Worm (Caenorhabditis elegans): ENCODE results near the gene slc-17.1.

DNA sequence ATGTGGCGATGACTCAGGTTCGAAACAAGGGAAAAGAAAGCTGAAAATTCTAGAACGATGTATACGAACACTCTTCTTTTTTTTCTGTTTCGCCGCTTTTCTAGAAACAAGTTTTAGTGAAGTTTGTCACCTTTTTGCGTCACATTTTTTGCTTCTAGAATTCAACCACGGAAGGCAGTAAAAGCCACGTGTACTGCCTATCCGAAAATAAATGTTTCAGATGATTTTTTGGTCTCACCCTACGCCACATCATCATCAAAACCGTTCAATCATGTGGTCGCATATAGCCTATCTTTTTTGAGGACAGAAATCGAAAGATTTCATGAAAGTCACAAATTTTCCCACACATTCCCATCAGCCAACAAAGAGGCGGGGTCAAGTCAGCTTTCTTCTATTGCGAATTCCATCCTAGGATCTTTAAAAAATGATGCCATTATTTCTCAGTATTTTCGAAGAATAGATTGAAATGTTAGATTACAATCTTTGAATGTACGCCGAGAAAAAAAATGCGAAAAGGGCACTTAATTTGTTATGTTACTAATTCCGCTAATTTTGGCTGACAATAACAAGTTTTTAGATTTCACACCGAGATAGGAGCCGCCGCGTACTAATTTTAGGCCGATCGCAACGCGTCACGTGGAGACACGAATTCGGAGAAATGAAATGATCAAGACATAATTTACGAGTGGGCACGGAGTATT lies 40.7 kb downstream of the slc-17.1 start:
- TF ChIP-seq F52B5.7 (tag; optimal IDR thresholded peaks at IDR 0.05) = no peak
- no peak for TF ChIP-seq nhr-179 (tag; optimal IDR thresholded peaks at IDR 0.05)
- no peak for TF ChIP-seq F23B12.7 (tag; optimal IDR thresholded peaks at IDR 0.05; ENCODE audit: insufficient read depth)
- TF ChIP-seq nhr-27 (tag; optimal IDR thresholded peaks at IDR 0.05) = no peak
- no peak for TF ChIP-seq attf-6 (GFP tag; IDR thresholded peaks at IDR 0.05)
- TF ChIP-seq dpl-1 (GFP tag; optimal IDR thresholded peaks at IDR 0.05) = no peak
- no peak for TF ChIP-seq ama-1 (optimal IDR thresholded peaks at IDR 0.05)
- no peak for TF ChIP-seq ama-1 (GFP tag; optimal IDR thresholded peaks at IDR 0.05)
- no peak for TF ChIP-seq nfya-1 (tag; optimal IDR thresholded peaks at IDR 0.05; ENCODE audit: borderline replicate concordance, insufficient read depth)
- TF ChIP-seq snpc-1.1 (tag; optimal IDR thresholded peaks at IDR 0.05; ENCODE audit: insufficient read depth) = no peak
- no peak for TF ChIP-seq mes-4 (tag; optimal IDR thresholded peaks at IDR 0.05)
- no peak for TF ChIP-seq ztf-22 (GFP tag; optimal IDR thresholded peaks at IDR 0.05)
- no peak for TF ChIP-seq ceh-27 (GFP tag; optimal IDR thresholded peaks at IDR 0.05)
- TF ChIP-seq ceh-79 (tag; optimal IDR thresholded peaks at IDR 0.05) = no peak

Data from whole organism, young adult.